Fruit fly (Drosophila melanogaster): ENCODE data around the gene SPH93.
A peak's percentile ranks its signal among the peaks of the same experiment; 100 is the strongest.

The SPH93 gene

dm6 chr2L:17420419-17420818 is 35.3 kb downstream of the SPH93 start:
- no peak for TF ChIP-seq CG11617 (GFP tag; optimal IDR thresholded peaks at IDR 0.05)
- TF ChIP-seq pad (GFP tag; optimal IDR thresholded peaks at IDR 0.05) = no peak
- peak; percentile 55 for TF ChIP-seq kay (GFP tag; ENCODE audit: borderline replicate concordance)
- no peak for TF ChIP-seq CG14711 (tag; optimal IDR thresholded peaks at IDR 0.05)
- TF ChIP-seq CG7045 (GFP tag; optimal IDR thresholded peaks at IDR 0.05) = no peak

- TF ChIP-seq Clk (GFP tag; optimal IDR thresholded peaks at IDR 0.05) = no peak
- no peak for TF ChIP-seq CG14711 (tag; optimal IDR thresholded peaks at IDR 0.05)
- TF ChIP-seq pad (GFP tag; optimal IDR thresholded peaks at IDR 0.05) = no peak
Measured at dm6 chr2L:17412533-17412932, 43.2 kb downstream of the SPH93 start, which contains the start of gene Rsph9. Rsph9 (minus strand) TSS chr2L:17412633.

dm6 chr2L:17410358-17410757 is 45.4 kb downstream of the SPH93 start, which contains the start of the genes Polr2J and CG15141:
Polr2J (minus strand) TSS chr2L:17410406.
CG15141 (plus strand) TSS chr2L:17410641.
- peak; percentile 85 for TF ChIP-seq CG7101 (tag; optimal IDR thresholded peaks at IDR 0.05)
- peak; percentile 65 for TF ChIP-seq pad (GFP tag; optimal IDR thresholded peaks at IDR 0.05)
- peak; percentile 77 for TF ChIP-seq CG14711 (tag; optimal IDR thresholded peaks at IDR 0.05)
- no peak for TF ChIP-seq cnc (optimal IDR thresholded peaks at IDR 0.05)
- peak; percentile 74 for TF ChIP-seq Clk (GFP tag; optimal IDR thresholded peaks at IDR 0.05)
- TF ChIP-seq cic (GFP tag; optimal IDR thresholded peaks at IDR 0.05) = peak; percentile 33
- TF ChIP-seq Hr96 (GFP tag; optimal IDR thresholded peaks at IDR 0.05) = peak; percentile 73
- TF ChIP-seq bab1 (GFP tag; optimal IDR thresholded peaks at IDR 0.05) = peak; percentile 67
- TF ChIP-seq ovo (GFP tag; optimal IDR thresholded peaks at IDR 0.05) = peak; percentile 74
- peak; percentile 78 for TF ChIP-seq toe (GFP tag; optimal IDR thresholded peaks at IDR 0.05)
- peak; percentile 77 for TF ChIP-seq CG1620 (GFP tag; optimal IDR thresholded peaks at IDR 0.05)
- no peak for TF ChIP-seq kay (GFP tag; ENCODE audit: borderline replicate concordance)
- peak; percentile 78 for TF ChIP-seq CG11617 (GFP tag; optimal IDR thresholded peaks at IDR 0.05)
- peak; percentile 78 for TF ChIP-seq Mnt (GFP tag; optimal IDR thresholded peaks at IDR 0.05)
- peak; percentile 73 for TF ChIP-seq CG12768 (GFP tag; optimal IDR thresholded peaks at IDR 0.05)
- TF ChIP-seq Crg-1 (GFP tag; optimal IDR thresholded peaks at IDR 0.05) = peak; percentile 61
- TF ChIP-seq CG5204 (GFP tag; optimal IDR thresholded peaks at IDR 0.05) = no peak
- peak; percentile 79 for TF ChIP-seq CG7045 (GFP tag; optimal IDR thresholded peaks at IDR 0.05)
- TF ChIP-seq tj (GFP tag; optimal IDR thresholded peaks at IDR 0.05) = peak; percentile 92
- peak; percentile 73 for TF ChIP-seq CG33017 (tag; optimal IDR thresholded peaks at IDR 0.05)

Data from whole organism, adult.